Worm (Caenorhabditis elegans) whole organism, L3 larva: ENCODE results near the gene srj-14.
"Not testable (repeated sequence)": the region's sequence is repeated elsewhere in the genome, so short reads cannot be mapped to it uniquely, and the experiment has no call there.

Source experiments
- R02D3.7 ChIP-seq: fragments of 150-350 bp; optimal IDR thresholded peaks from 2 replicates; lab custom pipeline; 2014; ENCODE audit warnings: missing biosample characterization, missing genetic modification characterization
- aly-2 ChIP-seq: fragments of 150-350 bp; optimal IDR thresholded peaks from 2 replicates; lab custom pipeline; 2014; ENCODE audit warnings: missing biosample characterization, missing genetic modification characterization
- ama-1 ChIP-seq: fragments of 150-350 bp; optimal IDR thresholded peaks from 2 replicates; lab custom pipeline; 2018
- ceh-16 ChIP-seq: sonication (generic microtip); optimal IDR thresholded peaks from 2 replicates; lab custom pipeline; 2017; ENCODE audit warnings: missing biosample characterization, missing genetic modification characterization
- ceh-28 ChIP-seq: fragments of 150-350 bp; optimal IDR thresholded peaks from 2 replicates; lab custom pipeline; 2014; ENCODE audit warnings: missing biosample characterization, missing genetic modification reagents, missing genetic modification characterization
- ceh-82 ChIP-seq: fragments of 150-350 bp; optimal IDR thresholded peaks from 2 replicates; lab custom pipeline; 2014; ENCODE audit warnings: missing biosample characterization, missing genetic modification characterization
- egl-27 ChIP-seq: sonication (generic microtip); optimal IDR thresholded peaks from 4 replicates; lab custom pipeline; 2017; ENCODE audit warnings: missing biosample characterization, missing genetic modification reagents, missing genetic modification characterization
- egl-5 ChIP-seq: fragments of 150-350 bp; optimal IDR thresholded peaks from 2 replicates; lab custom pipeline; 2017; ENCODE audit warnings: missing biosample characterization, missing genetic modification reagents, missing genetic modification characterization, inconsistent platforms
- elt-2 ChIP-seq: sonication (generic microtip); optimal IDR thresholded peaks from 2 replicates; lab custom pipeline; 2016; ENCODE audit warnings: missing genetic modification reagents, mild to moderate bottlenecking, missing genetic modification characterization, missing compliant biosample characterization
- elt-3 ChIP-seq, 3 experiments: fragments of 150-350 bp in 1 of 3; sonication (generic microtip) in 2 of 3; optimal IDR thresholded peaks; 2 replicates in 2 of 3; 4 replicates in 1 of 3; lab custom pipeline; 2014 to 2017; ENCODE audit warnings: missing biosample characterization in 3 of 3, missing genetic modification characterization in 3 of 3
- eor-1 ChIP-seq, 2 experiments: fragments of 150-350 bp; optimal IDR thresholded peaks; 2 replicates each; lab custom pipeline; 2014 to 2018; ENCODE audit warnings: missing biosample characterization in 2 of 2, missing genetic modification characterization in 2 of 2
- fkh-2 ChIP-seq: fragments of 150-350 bp; optimal IDR thresholded peaks from 2 replicates; lab custom pipeline; 2014; ENCODE audit warnings: missing biosample characterization, missing genetic modification reagents, missing genetic modification characterization
- hmg-11 ChIP-seq: sonication (generic microtip); optimal IDR thresholded peaks from 2 replicates; lab custom pipeline; 2016; ENCODE audit warnings: missing genetic modification characterization, missing compliant biosample characterization
- jun-1 ChIP-seq: fragments of 150-350 bp; optimal IDR thresholded peaks from 2 replicates; lab custom pipeline; 2014; ENCODE audit warnings: missing biosample characterization, missing genetic modification reagents, missing genetic modification characterization
- lin-39 ChIP-seq: fragments of 150-350 bp; optimal IDR thresholded peaks from 2 replicates; lab custom pipeline; 2018; ENCODE audit warnings: missing biosample characterization, missing genetic modification reagents, missing genetic modification characterization
- lsy-12 ChIP-seq: sonication (generic microtip); optimal IDR thresholded peaks from 2 replicates; lab custom pipeline; 2016; ENCODE audit warnings: mild to moderate bottlenecking, missing genetic modification characterization, missing compliant biosample characterization
- mdl-1 ChIP-seq: fragments of 150-350 bp; optimal IDR thresholded peaks from 2 replicates; lab custom pipeline; 2014; ENCODE audit warnings: missing biosample characterization, missing genetic modification characterization
- nfya-1 ChIP-seq: sonication (generic microtip); optimal IDR thresholded peaks from 2 replicates; lab custom pipeline; 2017; ENCODE audit warnings: missing genetic modification characterization, mild to moderate bottlenecking, missing compliant biosample characterization, antibody characterized with exemption, moderate library complexity; ENCODE audit not compliant: insufficient read depth
- nhr-12 ChIP-seq: fragments of 150-350 bp; optimal IDR thresholded peaks from 2 replicates; lab custom pipeline; 2014; ENCODE audit warnings: missing biosample characterization, missing genetic modification characterization
- nhr-25 ChIP-seq: sonication (generic microtip); optimal IDR thresholded peaks from 2 replicates; lab custom pipeline; 2017; ENCODE audit warnings: missing biosample characterization, missing genetic modification characterization
- nhr-28 ChIP-seq: fragments of 150-350 bp; optimal IDR thresholded peaks from 2 replicates; lab custom pipeline; 2014; ENCODE audit warnings: missing biosample characterization, missing genetic modification characterization
- nhr-43 ChIP-seq: sonication (generic microtip); optimal IDR thresholded peaks from 2 replicates; lab custom pipeline; 2016; ENCODE audit warnings: mild to moderate bottlenecking, missing genetic modification characterization, missing compliant biosample characterization; ENCODE audit not compliant: poor library complexity, severe bottlenecking
- nhr-67 ChIP-seq: fragments of 150-350 bp; optimal IDR thresholded peaks from 2 replicates; lab custom pipeline; 2014; ENCODE audit warnings: missing biosample characterization, missing genetic modification characterization
- pha-4 ChIP-seq: fragments of 150-350 bp; optimal IDR thresholded peaks from 2 replicates; lab custom pipeline; 2014; ENCODE audit warnings: missing biosample characterization, missing genetic modification reagents, missing genetic modification characterization
- sea-2 ChIP-seq: fragments of 150-350 bp; sonication (generic microtip); optimal IDR thresholded peaks from 4 replicates; lab custom pipeline; 2014; ENCODE audit warnings: missing biosample characterization, missing genetic modification reagents, missing genetic modification characterization
- snpc-4 ChIP-seq: fragments of 150-350 bp; optimal IDR thresholded peaks from 2 replicates; lab custom pipeline; 2014; ENCODE audit warnings: missing biosample characterization, missing genetic modification characterization
- unc-39 ChIP-seq: sonication (generic microtip); optimal IDR thresholded peaks from 4 replicates; lab custom pipeline; 2017; ENCODE audit warnings: missing biosample characterization, missing genetic modification characterization
- unc-62 ChIP-seq: fragments of 150-350 bp; sonication (generic microtip); optimal IDR thresholded peaks from 4 replicates; lab custom pipeline; 2014; ENCODE audit warnings: missing biosample characterization, missing genetic modification reagents, missing genetic modification characterization
- zag-1 ChIP-seq: fragments of 150-350 bp; optimal IDR thresholded peaks from 2 replicates; lab custom pipeline; 2014; ENCODE audit warnings: missing biosample characterization, missing genetic modification characterization
- ztf-11 ChIP-seq: fragments of 150-350 bp; optimal IDR thresholded peaks from 2 replicates; lab custom pipeline; 2014; ENCODE audit warnings: missing biosample characterization, missing genetic modification characterization
- ztf-4 ChIP-seq: fragments of 150-350 bp; optimal IDR thresholded peaks from 2 replicates; lab custom pipeline; 2014; ENCODE audit warnings: missing biosample characterization, missing genetic modification characterization

Gene srj-14

ce11 chrV:7328092-7328491 is 41.4 kb upstream of the srj-14 start, which contains the start of gene clec-7:
TSS of gene clec-7 (plus strand) at chrV:7328392.
- no peak for TF ChIP-seq nhr-12 (tag; lab: Kevin White, UChicago)
- TF ChIP-seq elt-2, result peak; percentile 2
- TF ChIP-seq ama-1, result no peak

- no peak for TF ChIP-seq egl-27 (tag; lab: Kevin White, UChicago)
- no peak for TF ChIP-seq hmg-11 (tag; lab: Kevin White, UChicago)
- no peak for TF ChIP-seq snpc-4 (tag; lab: Kevin White, UChicago)
- TF ChIP-seq nhr-43, result no peak
- no peak for TF ChIP-seq ztf-4 (tag; lab: Kevin White, UChicago)
- TF ChIP-seq egl-5 (tag; lab: Kevin White, UChicago), result no peak
- no peak for TF ChIP-seq lsy-12 (tag; lab: Kevin White, UChicago)
- TF ChIP-seq R02D3.7 (tag; lab: Kevin White, UChicago), result no peak
- no peak for TF ChIP-seq eor-1 (tag; optimal IDR thresholded peaks at IDR 0.05; lab: Kevin White, UChicago)
- no peak for TF ChIP-seq ceh-16 (tag; lab: Kevin White, UChicago)
- no peak for TF ChIP-seq unc-62
- no peak for TF ChIP-seq unc-39 (tag; lab: Kevin White, UChicago)
Observed at ce11 chrV:7330868-7331267, 38.6 kb upstream of the srj-14 start, which contains the start of gene F10G2.2. TSS of gene F10G2.2 (plus strand) at chrV:7331168.

DNA sequence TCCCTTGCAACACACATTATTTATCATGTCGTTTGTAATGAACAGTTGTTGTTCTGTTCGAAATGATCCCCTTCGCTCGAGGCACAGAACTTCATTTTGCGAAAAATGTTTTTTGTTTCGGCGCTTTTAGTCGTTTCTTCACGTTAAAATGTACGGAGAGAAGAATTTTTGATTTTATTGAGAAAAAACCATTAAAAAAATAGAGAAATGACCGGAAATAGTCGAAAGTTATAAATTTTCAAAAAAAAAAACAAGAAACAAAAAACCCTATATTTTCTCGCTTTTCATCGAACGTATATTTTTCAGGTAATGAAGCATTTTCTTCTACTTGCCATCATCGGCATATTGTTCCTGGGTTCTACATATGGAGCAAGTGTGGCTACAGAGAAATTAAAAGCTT is 37.3 kb upstream of the srj-14 start, which contains the start of gene F10G2.1:
F10G2.1 (plus strand) TSS at position 301 of the 400 bp plus-strand sequence.
- TF ChIP-seq nhr-12 (tag; lab: Kevin White, UChicago) (no peak), ztf-11 (tag; lab: Kevin White, UChicago) (no peak), pha-4 (tag; lab: Kevin White, UChicago) (no peak), nhr-28 (tag; lab: Kevin White, UChicago) (no peak), elt-3 (tag; optimal IDR thresholded peaks at IDR 0.05; lab: Kevin White, UChicago) (no peak), nhr-25 (tag; lab: Kevin White, UChicago) (no peak), mdl-1 (tag; lab: Kevin White, UChicago) (no peak), R02D3.7 (tag; lab: Kevin White, UChicago) (no peak)

- TF ChIP-seq egl-27, aly-2, fkh-2 (tag; lab: Kevin White, UChicago): not testable (repeated sequence)
Observed at ce11 chrV:7337218-7337617, 32.3 kb upstream of the srj-14 start, which contains the start of gene F10G2.7. TSS of gene F10G2.7 (minus strand) at chrV:7337318.

DNA sequence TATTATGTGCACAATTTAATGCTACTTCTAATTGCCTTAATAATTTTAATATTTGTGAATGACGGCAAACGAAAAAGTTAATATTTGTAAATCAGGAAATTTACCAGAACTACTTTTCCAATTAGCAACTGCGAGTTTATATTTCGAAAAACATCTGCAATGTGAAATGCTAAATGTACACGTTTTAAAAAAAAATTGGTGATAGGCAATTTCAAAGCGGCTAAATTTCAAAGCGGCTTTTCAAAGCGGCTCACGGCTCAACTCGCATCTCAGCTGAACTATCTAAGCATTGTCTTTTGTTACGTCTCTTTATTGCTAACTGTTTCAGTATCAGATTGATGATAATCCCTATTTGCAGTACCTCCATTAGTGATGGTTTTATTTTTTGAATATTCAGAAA is 29.7 kb upstream of the srj-14 start, which contains the start of gene srh-187:
srh-187 (minus strand) TSS at position 101 of the 400 bp plus-strand sequence.
- TF ChIP-seq lin-39 (tag; lab: Kevin White, UChicago), result no peak
- no peak for TF ChIP-seq zag-1 (tag; lab: Kevin White, UChicago)
- no peak for TF ChIP-seq jun-1 (tag; lab: Kevin White, UChicago)

ce11 chrV:7341942-7342341 is 27.6 kb upstream of the srj-14 start, which contains the start of the genes nhr-263 and nhr-148:
TSS of gene nhr-263 (minus strand) at chrV:7342042.
TSS of gene nhr-148 (plus strand) at chrV:7342156.
- TF ChIP-seq lin-39 (tag; lab: Kevin White, UChicago) (no peak), ceh-28 (tag; lab: Kevin White, UChicago) (no peak), nhr-25 (tag; lab: Kevin White, UChicago) (peak; percentile 43)
- TF ChIP-seq, all 47 proteins: peak for 1

DNA sequence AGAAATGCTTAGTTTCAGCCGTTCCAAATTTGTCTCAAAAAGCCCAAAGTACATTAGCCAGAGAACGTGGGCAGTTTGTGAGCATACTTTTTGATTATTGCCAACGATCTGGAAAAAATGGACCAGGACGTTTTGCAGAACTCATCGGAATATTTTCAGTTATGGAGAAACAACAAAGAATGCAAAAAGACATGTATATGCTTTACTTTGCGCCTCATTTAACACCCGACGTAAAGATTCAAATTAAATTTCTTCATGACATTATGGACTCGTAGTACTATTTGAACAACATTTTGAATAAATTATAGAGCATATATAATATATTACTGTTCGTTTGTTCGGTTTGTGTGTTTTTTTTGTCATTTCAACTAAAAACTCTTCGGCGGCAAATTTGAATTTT is 26.0 kb upstream of the srj-14 start, which contains the start of gene srh-244:
srh-244 (plus strand) TSS at position 301 of the 400 bp plus-strand sequence.
- no peak for TF ChIP-seq eor-1 (tag; optimal IDR thresholded peaks at IDR 0.05; lab: Kevin White, UChicago)
- TF ChIP-seq nhr-67 (tag; lab: Kevin White, UChicago), result no peak
- TF ChIP-seq egl-27 (tag; lab: Kevin White, UChicago), result no peak
- TF ChIP-seq jun-1 (tag; lab: Kevin White, UChicago), result no peak
- no peak for TF ChIP-seq nfya-1 (tag; lab: Kevin White, UChicago)
- no peak for TF ChIP-seq nhr-28 (tag; lab: Kevin White, UChicago)
- no peak for TF ChIP-seq ztf-4 (tag; lab: Kevin White, UChicago)
- TF ChIP-seq ceh-82 (tag; lab: Kevin White, UChicago), result no peak
- TF ChIP-seq sea-2, result no peak
- no peak for TF ChIP-seq elt-2
